Fruit fly (Drosophila melanogaster): ENCODE data around the gene fu.

Gene fu

dm6 chrX:18668293-18668692, 10.7 kb downstream of the fu start (continued):
- TF ChIP-seq CG8290 (GFP tag; optimal IDR thresholded peaks at IDR 0.05) (no peak), CG8290 (tag; optimal IDR thresholded peaks at IDR 0.05) (no peak), chn (GFP tag; optimal IDR thresholded peaks at IDR 0.05) (no peak), CG12769 (tag; optimal IDR thresholded peaks at IDR 0.05) (peak; percentile 25), crol (GFP tag; IDR thresholded peaks at IDR 0.05) (peak; percentile 59), br (optimal IDR thresholded peaks at IDR 0.05) (no peak), vvl (GFP tag; IDR thresholded peaks at IDR 0.05) (peak; percentile 61; the same call in 1 of the 2 replicates), CG7745 (tag; optimal IDR thresholded peaks at IDR 0.05) (no peak), Trl (optimal IDR thresholded peaks at IDR 0.05) (no peak), Trl (GFP tag; optimal IDR thresholded peaks at IDR 0.05) (no peak), CG1603 (tag; optimal IDR thresholded peaks at IDR 0.05) (no peak), CG2875 (GFP tag; optimal IDR thresholded peaks at IDR 0.05) (no peak), CG6689 (GFP tag; IDR thresholded peaks at IDR 0.05) (no peak), Blimp-1 (GFP tag; optimal IDR thresholded peaks at IDR 0.05) (peak; percentile 53), CG17829 (tag; optimal IDR thresholded peaks at IDR 0.05) (no peak), gsb-n (tag; optimal IDR thresholded peaks at IDR 0.05) (no peak), Jarid2 (GFP tag; optimal IDR thresholded peaks at IDR 0.05) (no peak), bowl (GFP tag; IDR thresholded peaks at IDR 0.05) (no peak), cg (GFP tag; optimal IDR thresholded peaks at IDR 0.05) (peak; percentile 79), tio (GFP tag; optimal IDR thresholded peaks at IDR 0.05) (no peak), aop (GFP tag; IDR thresholded peaks at IDR 0.05) (no peak), pan (optimal IDR thresholded peaks at IDR 0.05) (no peak), pan (GFP tag; optimal IDR thresholded peaks at IDR 0.05 in 1 of 2, IDR thresholded peaks at IDR 0.05 in 1 of 2) (no peak), CG6272 (GFP tag; IDR thresholded peaks at IDR 0.05) (no peak), CG4707 (GFP tag; optimal IDR thresholded peaks at IDR 0.05) (no peak), CG9876 (GFP tag; optimal IDR thresholded peaks at IDR 0.05) (no peak), CG6813 (GFP tag; optimal IDR thresholded peaks at IDR 0.05) (no peak), kni (GFP tag; optimal IDR thresholded peaks at IDR 0.05) (peak; percentile 9), Dref (GFP tag; IDR thresholded peaks at IDR 0.05) (no peak), CG15479 (GFP tag; optimal IDR thresholded peaks at IDR 0.05) (no peak), Lim3 (GFP tag; IDR thresholded peaks at IDR 0.05) (no peak), Usf (GFP tag; optimal IDR thresholded peaks at IDR 0.05) (no peak), zen (tag; optimal IDR thresholded peaks at IDR 0.05) (peak; percentile 26), h (optimal IDR thresholded peaks at IDR 0.05) (no peak), tll (GFP tag; optimal IDR thresholded peaks at IDR 0.05) (peak in 1 of 2 experiments; percentile 96), z (GFP tag; IDR thresholded peaks at IDR 0.05) (no peak), dmrt11E (tag; optimal IDR thresholded peaks at IDR 0.05) (no peak), CHES-1-like (GFP tag; optimal IDR thresholded peaks at IDR 0.05) (no peak), CG10274 (GFP tag; optimal IDR thresholded peaks at IDR 0.05) (no peak), abd-A (tag; optimal IDR thresholded peaks at IDR 0.05) (peak; percentile 58), oc (tag; optimal IDR thresholded peaks at IDR 0.05) (peak; percentile 16), CrebB (tag; optimal IDR thresholded peaks at IDR 0.05) (no peak)

dm6 chrX:18669811-18670477, 12.4 kb downstream of the fu start:
- TF ChIP-seq BtbVII (GFP tag; optimal IDR thresholded peaks at IDR 0.05) (no peak), CG10565 (GFP tag; optimal IDR thresholded peaks at IDR 0.05) (no peak), Ptx1 (GFP tag; IDR thresholded peaks at IDR 0.05) (peak; percentile 46), CG1647 (GFP tag; optimal IDR thresholded peaks at IDR 0.05) (no peak), gce (GFP tag; IDR thresholded peaks at IDR 0.05) (no peak), shn (GFP tag; optimal IDR thresholded peaks at IDR 0.05) (no peak), CG11093 (GFP tag; IDR thresholded peaks at IDR 0.05) (peak; percentile 23; the same call in 1 of the 3 replicates), CG6175 (GFP tag; IDR thresholded peaks at IDR 0.05) (no peak), ham (GFP tag; IDR thresholded peaks at IDR 0.05) (no peak), CG12942 (GFP tag; optimal IDR thresholded peaks at IDR 0.05) (no peak), CG9932 (GFP tag; IDR thresholded peaks at IDR 0.05) (no peak), E2f1 (GFP tag; IDR thresholded peaks at IDR 0.05) (0 out of 2 replicates have a peak, but pooled peaks have one; percentile 21), CG6272 (GFP tag; IDR thresholded peaks at IDR 0.05) (no peak), da (GFP tag; optimal IDR thresholded peaks at IDR 0.05) (no peak), z (GFP tag; IDR thresholded peaks at IDR 0.05) (no peak)
